Worm (Caenorhabditis elegans): ENCODE results near the gene Y116A8B.4.

- no peak for TF ChIP-seq scrt-1 (GFP tag; IDR thresholded peaks at IDR 0.05)
- TF ChIP-seq flt-1 (GFP tag; IDR thresholded peaks at IDR 0.05): no peak
- TF ChIP-seq ama-1 (optimal IDR thresholded peaks at IDR 0.05): no peak
- no peak for TF ChIP-seq pes-1 (GFP tag; IDR thresholded peaks at IDR 0.05)
- no peak for TF ChIP-seq ceh-36 (tag; optimal IDR thresholded peaks at IDR 0.05)
Measured at ce11 chrIV:17238951-17239350, 15.4 kb downstream of the Y116A8B.4 start.
